Worm (Caenorhabditis elegans) whole organism, L1 larva: ENCODE measurements around the gene set-14.

Source experiments
- C16A3.4 ChIP-seq: fragments of 150-350 bp; optimal IDR thresholded peaks from 2 replicates; lab custom pipeline; 2014; ENCODE audit warnings: missing biosample characterization, missing genetic modification characterization
- F16B12.6 ChIP-seq: fragments of 150-350 bp; optimal IDR thresholded peaks from 2 replicates; lab custom pipeline; 2014; ENCODE audit warnings: missing biosample characterization, missing genetic modification characterization
- aha-1 ChIP-seq: fragments of 150-350 bp; optimal IDR thresholded peaks from 2 replicates; lab custom pipeline; 2014; ENCODE audit warnings: missing biosample characterization, missing genetic modification characterization
- alr-1 ChIP-seq: fragments of 200-800 bp; sonication (Bioruptor generic); optimal IDR thresholded peaks from 2 replicates; lab custom pipeline; 2018; ENCODE audit warnings: borderline replicate concordance, mild to moderate bottlenecking, missing genetic modification characterization, missing compliant biosample characterization
- ama-1 ChIP-seq: fragments of 150-350 bp; optimal IDR thresholded peaks from 2 replicates; lab custom pipeline; 2014
- blmp-1 ChIP-seq: fragments of 150-350 bp; optimal IDR thresholded peaks from 2 replicates; lab custom pipeline; 2014; ENCODE audit warnings: missing biosample characterization, missing genetic modification characterization
- ceh-82 ChIP-seq, 3 experiments: fragments of 150-350 bp in 1 of 3; sonication (generic microtip) in 2 of 3; optimal IDR thresholded peaks; 2 replicates each; lab custom pipeline; 2014 to 2017; ENCODE audit warnings: missing biosample characterization in 3 of 3, missing genetic modification characterization in 3 of 3
- ceh-88 ChIP-seq: fragments of 200-800 bp; sonication (Bioruptor generic); IDR thresholded peaks from 2 replicates; pipeline ENCODE4 v1.3.6; 2022; ENCODE audit warnings: missing genetic modification characterization, missing compliant biosample characterization
- dpl-1 ChIP-seq, 3 experiments: fragments of 150-350 bp in 2 of 3; sonication (generic microtip) in 1 of 3; optimal IDR thresholded peaks; 2 replicates each; lab custom pipeline; 2014 to 2017; ENCODE audit warnings: missing biosample characterization in 3 of 3, missing genetic modification characterization in 3 of 3, missing genetic modification reagents in 3 of 3
- efl-1 ChIP-seq, 4 experiments: fragments of 150-350 bp; optimal IDR thresholded peaks in 3 of 4; peaks in 1 of 4; 1 replicate in 1 of 4; 2 replicates in 3 of 4; lab custom pipeline; 2014; ENCODE audit warnings: missing biosample characterization in 2 of 4, missing genetic modification characterization in 2 of 4, missing genetic modification reagents in 2 of 4
- egl-27 ChIP-seq, 2 experiments: fragments of 150-350 bp in 1 of 2; sonication (generic microtip); optimal IDR thresholded peaks; 3 replicates each; lab custom pipeline; 2017 to 2018; ENCODE audit warnings: missing biosample characterization in 2 of 2, missing genetic modification characterization in 2 of 2, missing genetic modification reagents in 2 of 2
- fkh-8 ChIP-seq: sonication (generic microtip); optimal IDR thresholded peaks from 2 replicates; lab custom pipeline; 2016; ENCODE audit warnings: mild to moderate bottlenecking, missing genetic modification characterization, missing compliant biosample characterization
- fos-1 ChIP-seq: fragments of 150-350 bp; optimal IDR thresholded peaks from 2 replicates; lab custom pipeline; 2014; ENCODE audit warnings: missing biosample characterization, missing genetic modification characterization
- hlh-17 ChIP-seq: fragments of 200-800 bp; sonication (Bioruptor generic); optimal IDR thresholded peaks from 2 replicates; lab custom pipeline; 2018; ENCODE audit warnings: missing genetic modification characterization, mild to moderate bottlenecking, missing compliant biosample characterization, moderate library complexity, borderline replicate concordance
- irx-1 ChIP-seq: sonication (generic microtip); optimal IDR thresholded peaks from 2 replicates; lab custom pipeline; 2016; ENCODE audit warnings: missing genetic modification characterization, missing compliant biosample characterization
- isw-1 ChIP-seq: fragments of 200-800 bp; sonication (Bioruptor generic); IDR thresholded peaks from 2 replicates; pipeline ENCODE4 v1.3.6; 2022; ENCODE audit warnings: missing genetic modification characterization, missing compliant biosample characterization
- jun-1 ChIP-seq: fragments of 150-350 bp; optimal IDR thresholded peaks from 2 replicates; lab custom pipeline; 2014; ENCODE audit warnings: missing biosample characterization, missing genetic modification reagents, missing genetic modification characterization
- lin-13 ChIP-seq: fragments of 150-350 bp; optimal IDR thresholded peaks from 2 replicates; lab custom pipeline; 2014; ENCODE audit warnings: missing biosample characterization, missing genetic modification reagents, missing genetic modification characterization
- lin-14 ChIP-seq: fragments of 200-800 bp; sonication (Bioruptor generic); optimal IDR thresholded peaks from 2 replicates; lab custom pipeline; 2018; ENCODE audit warnings: mild to moderate bottlenecking, missing genetic modification characterization, moderate library complexity, missing compliant biosample characterization
- lin-15B ChIP-seq: fragments of 150-350 bp; sonication (generic microtip); optimal IDR thresholded peaks from 3 replicates; lab custom pipeline; 2014; ENCODE audit warnings: missing biosample characterization, missing genetic modification characterization
- lir-3 ChIP-seq: sonication (generic microtip); optimal IDR thresholded peaks from 2 replicates; lab custom pipeline; 2016; ENCODE audit warnings: mild to moderate bottlenecking, missing genetic modification characterization, moderate library complexity, missing compliant biosample characterization; ENCODE audit not compliant: poor library complexity
- lsy-2 ChIP-seq, 2 experiments: fragments of 150-350 bp; optimal IDR thresholded peaks; 2 replicates each; lab custom pipeline; 2014; ENCODE audit warnings: missing biosample characterization in 2 of 2, missing genetic modification characterization in 2 of 2
- mef-2 ChIP-seq: fragments of 150-350 bp; optimal IDR thresholded peaks from 2 replicates; lab custom pipeline; 2014; ENCODE audit warnings: missing biosample characterization, missing genetic modification characterization
- mep-1 ChIP-seq: fragments of 150-350 bp; optimal IDR thresholded peaks from 2 replicates; lab custom pipeline; 2014; ENCODE audit warnings: missing biosample characterization, missing genetic modification characterization
- nhr-11 ChIP-seq: fragments of 150-350 bp; optimal IDR thresholded peaks from 2 replicates; lab custom pipeline; 2014; ENCODE audit warnings: missing biosample characterization, missing genetic modification characterization
- nhr-12 ChIP-seq: sonication (generic microtip); optimal IDR thresholded peaks from 2 replicates; lab custom pipeline; 2017; ENCODE audit warnings: missing biosample characterization, missing genetic modification characterization
- nhr-19 ChIP-seq: fragments of 200-800 bp; sonication (Bioruptor generic); conservative IDR thresholded peaks from 2 replicates; pipeline ENCODE4 v1.3.6; 2022; ENCODE audit warnings: missing genetic modification characterization, missing compliant biosample characterization
- nhr-28 ChIP-seq: fragments of 150-350 bp; optimal IDR thresholded peaks from 2 replicates; lab custom pipeline; 2014; ENCODE audit warnings: missing biosample characterization, missing genetic modification characterization
- nhr-47 ChIP-seq: sonication (generic microtip); optimal IDR thresholded peaks from 2 replicates; lab custom pipeline; 2016; ENCODE audit warnings: mild to moderate bottlenecking, missing genetic modification characterization, moderate library complexity, missing compliant biosample characterization
- nhr-85 ChIP-seq: sonication (generic microtip); peaks from one replicate; lab custom pipeline; 2016; ENCODE audit warnings: missing genetic modification characterization, inconsistent platforms, missing compliant biosample characterization
- pax-3 ChIP-seq: fragments of 200-800 bp; sonication (Bioruptor generic); optimal IDR thresholded peaks from 2 replicates; lab custom pipeline; 2018; ENCODE audit warnings: mild to moderate bottlenecking, missing genetic modification characterization, moderate library complexity, missing compliant biosample characterization
- skn-1 ChIP-seq: fragments of 150-350 bp; optimal IDR thresholded peaks from 2 replicates; lab custom pipeline; 2014; ENCODE audit warnings: missing biosample characterization, missing genetic modification characterization
- snpc-4 ChIP-seq: fragments of 150-350 bp; optimal IDR thresholded peaks from 2 replicates; lab custom pipeline; 2014; ENCODE audit warnings: missing biosample characterization, missing genetic modification characterization
- snu-23 ChIP-seq: sonication (generic microtip); optimal IDR thresholded peaks from 2 replicates; lab custom pipeline; 2016; ENCODE audit warnings: missing genetic modification characterization, missing compliant biosample characterization
- sptf-1 ChIP-seq: fragments of 150-350 bp; optimal IDR thresholded peaks from 2 replicates; lab custom pipeline; 2014; ENCODE audit warnings: missing biosample characterization, missing genetic modification characterization
- sup-37 ChIP-seq: fragments of 200-800 bp; sonication (Bioruptor generic); optimal IDR thresholded peaks from 2 replicates; lab custom pipeline; 2018; ENCODE audit warnings: mild to moderate bottlenecking, missing genetic modification characterization, missing compliant biosample characterization
- tlp-1 ChIP-seq: fragments of 150-350 bp; optimal IDR thresholded peaks from 2 replicates; lab custom pipeline; 2014; ENCODE audit warnings: missing biosample characterization, missing genetic modification characterization
- unc-30 ChIP-seq: sonication (generic microtip); optimal IDR thresholded peaks from 2 replicates; lab custom pipeline; 2017; ENCODE audit warnings: missing biosample characterization, missing genetic modification characterization
- unc-62 ChIP-seq: fragments of 150-350 bp; optimal IDR thresholded peaks from 2 replicates; lab custom pipeline; 2014; ENCODE audit warnings: missing biosample characterization, missing genetic modification reagents, missing genetic modification characterization
- unc-86 ChIP-seq: sonication (generic microtip); optimal IDR thresholded peaks from 2 replicates; lab custom pipeline; 2016; ENCODE audit warnings: missing genetic modification characterization, missing compliant biosample characterization
- unc-98 ChIP-seq: fragments of 200-800 bp; sonication (Bioruptor generic); IDR thresholded peaks from 2 replicates; pipeline ENCODE4 v1.3.6; 2022; ENCODE audit warnings: missing genetic modification characterization, missing compliant biosample characterization
- vab-15 ChIP-seq: sonication (generic microtip); optimal IDR thresholded peaks from 2 replicates; lab custom pipeline; 2017; ENCODE audit warnings: missing genotype, mild to moderate bottlenecking, missing genetic modification characterization, missing compliant biosample characterization
- xbp-1 ChIP-seq: sonication (generic microtip); optimal IDR thresholded peaks from 2 replicates; lab custom pipeline; 2016; ENCODE audit warnings: missing genetic modification characterization, missing compliant biosample characterization

set-14 gene

ce11 chrII:10798429-10798893 is 2.4 kb upstream of the set-14 start, which contains the start of gene npp-19 (continued):
- TF ChIP-seq lin-14 (GFP tag; lab: Kevin White, UChicago) (no peak), blmp-1 (tag; lab: Kevin White, UChicago) (peak; percentile 81), ama-1 (peak; percentile 6), xbp-1 (peak; percentile 72), unc-86 (tag; lab: Kevin White, UChicago) (peak; percentile 12), aha-1 (tag; lab: Kevin White, UChicago) (no peak), lin-15B (peak; percentile 62), nhr-11 (tag; lab: Kevin White, UChicago) (peak; percentile 35)

- TF ChIP-seq isw-1 (GFP tag; lab: Robert Waterston, UW) (no peak), lsy-2 (tag; optimal IDR thresholded peaks at IDR 0.05; lab: Kevin White, UChicago) (no peak), F16B12.6 (no peak), unc-98 (GFP tag; lab: Robert Waterston, UW) (no peak), dpl-1 (GFP tag; optimal IDR thresholded peaks at IDR 0.05; lab: Kevin White, UChicago) (no peak), tlp-1 (tag; lab: Kevin White, UChicago) (no peak), fos-1 (tag; lab: Kevin White, UChicago) (no peak), lir-3 (tag; lab: Kevin White, UChicago) (no peak), unc-30 (tag; lab: Kevin White, UChicago) (no peak), lin-14 (GFP tag; lab: Kevin White, UChicago) (no peak), alr-1 (tag; lab: Kevin White, UChicago) (no peak), irx-1 (tag; lab: Kevin White, UChicago) (no peak), nhr-28 (no peak)
- TF ChIP-seq, all 84 proteins: peak for 0
Measured at ce11 chrII:10793393-10793792, 2.7 kb downstream of the set-14 start, which contains the start of gene vps-11. Gene vps-11, minus strand, starts transcription at chrII:10793493.

- TF ChIP-seq ceh-82 (tag; optimal IDR thresholded peaks at IDR 0.05; lab: Kevin White, UChicago) (no peak), nhr-85 (tag; lab: Kevin White, UChicago) (no peak), sptf-1 (no peak), blmp-1 (tag; lab: Kevin White, UChicago) (no peak), nhr-47 (tag; lab: Kevin White, UChicago) (no peak), egl-27 (tag; optimal IDR thresholded peaks at IDR 0.05; lab: Kevin White, UChicago) (no peak), nhr-19 (GFP tag; lab: Robert Waterston, UW) (no peak)
Measured at ce11 chrII:10792611-10793010, 3.5 kb downstream of the set-14 start.

ce11 chrII:10787240-10787639 is 8.9 kb downstream of the set-14 start, which contains the start of gene tag-209:
Gene tag-209, plus strand, starts transcription at chrII:10787312.
- TF ChIP-seq unc-62 (GFP tag; lab: Kevin White, UChicago) (no peak), ceh-88 (GFP tag; lab: Robert Waterston, UW) (no peak)

ce11 chrII:10784780-10785463 is 11.2 kb downstream of the set-14 start, which contains the start of gene cdl-1:
Gene cdl-1, plus strand, starts transcription at chrII:10785452.
- TF ChIP-seq sup-37 (GFP tag; lab: Kevin White, UChicago) (no peak), snpc-4 (tag; lab: Kevin White, UChicago) (peak; percentile 45), unc-98 (GFP tag; lab: Robert Waterston, UW) (no peak), lin-13 (no peak), nhr-19 (GFP tag; lab: Robert Waterston, UW) (peak; percentile 67), C16A3.4 (peak; percentile 83), vab-15 (tag; lab: Kevin White, UChicago) (peak; percentile 5), fos-1 (tag; lab: Kevin White, UChicago) (peak; percentile 53), nhr-12 (tag; lab: Kevin White, UChicago) (no peak), aha-1 (tag; lab: Kevin White, UChicago) (no peak), jun-1 (tag; lab: Kevin White, UChicago) (peak; percentile 4), lir-3 (tag; lab: Kevin White, UChicago) (peak; percentile 49), mep-1 (tag; lab: Kevin White, UChicago) (peak; percentile 81), skn-1 (tag; lab: Kevin White, UChicago) (peak; percentile 44), efl-1 (optimal IDR thresholded peaks at IDR 0.05; lab: Kevin White, UChicago) (peak; percentile 86 to 96), efl-1 (GFP tag; optimal IDR thresholded peaks at IDR 0.05 in 1 of 2; lab: Kevin White, UChicago) (peak; percentile 96 to 100), snu-23 (GFP tag; lab: Kevin White, UChicago) (peak; percentile 75), hlh-17 (GFP tag; lab: Kevin White, UChicago) (no peak), fkh-8 (peak; percentile 26), nhr-85 (tag; lab: Kevin White, UChicago) (peak; percentile 78), mef-2 (no peak), blmp-1 (tag; lab: Kevin White, UChicago) (peak; percentile 66), irx-1 (tag; lab: Kevin White, UChicago) (peak; percentile 7), lin-14 (GFP tag; lab: Kevin White, UChicago) (no peak), pax-3 (tag; lab: Kevin White, UChicago) (no peak)
